Worm (Caenorhabditis elegans) whole organism, late embryonic: Measurements from ENCODE around the gene F16G10.1.

ENCODE experiments used
- dve-1 ChIP-seq: sonication (generic microtip); optimal IDR thresholded peaks from 2 replicates; lab custom pipeline; 2017; ENCODE audit warnings: antibody characterized with exemption, mild to moderate bottlenecking, missing genetic modification characterization, missing compliant biosample characterization
- pha-4 ChIP-seq: fragments of 150-350 bp; optimal IDR thresholded peaks from 2 replicates; lab custom pipeline; 2018; ENCODE audit warnings: missing biosample characterization, missing genetic modification reagents, missing genetic modification characterization
- sox-2 ChIP-seq: fragments of 200-800 bp; sonication (Bioruptor generic); IDR thresholded peaks from 2 replicates; pipeline ENCODE4 v1.3.6; 2022; ENCODE audit warnings: missing genetic modification reagents, missing genetic modification characterization, missing compliant biosample characterization

- TF ChIP-seq sox-2 (GFP tag; lab: Robert Waterston, UW), result no peak
- TF ChIP-seq pha-4 (tag; lab: Kevin White, UChicago), result no peak
- no peak for TF ChIP-seq dve-1 (tag; lab: Kevin White, UChicago)
Observed at ce11 chrII:2390884-2391283, 13.2 kb upstream of the F16G10.1 start, which contains the start of gene F16G10.10.
